1 fruit fly cellular context compared by ENCODE assay signal in the genomic region with DNA sequence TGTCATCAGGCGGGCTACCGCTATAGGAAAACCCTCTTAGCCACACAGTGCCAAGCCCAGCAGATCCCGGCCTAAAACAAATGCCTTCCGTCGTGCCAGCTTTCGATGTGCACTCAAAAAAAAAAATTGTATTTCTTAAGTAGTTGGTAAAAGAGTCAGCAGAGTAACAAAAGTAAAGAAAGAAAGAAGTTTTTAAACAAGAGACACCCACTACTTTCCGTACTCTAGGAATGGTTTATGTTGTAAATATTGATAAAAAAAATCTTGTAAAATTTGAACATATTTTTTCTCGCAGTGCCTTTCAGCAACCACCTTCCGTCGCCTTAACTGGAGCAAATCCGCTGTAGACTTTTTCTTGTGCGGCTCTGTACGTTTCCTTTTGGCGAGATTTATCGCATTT.
TF ChIP-seq lines count a peak whose summit lies in the region.

No protein-coding gene starts in this region.

TF ChIP-seq in whole organism, embryonic, 481 proteins besides CTCF, POLR2A, EP300 and RAD21 (continued from another document):
- TF ChIP-seq CG9876 (GFP tag; optimal IDR thresholded peaks at IDR 0.05; lab: Kevin White, UChicago), result no peak
- TF ChIP-seq CG8478 (optimal IDR thresholded peaks at IDR 0.05; lab: Kevin White, UChicago), result no peak
- TF ChIP-seq CG17568 (GFP tag; optimal IDR thresholded peaks at IDR 0.05; lab: Kevin White, UChicago), result peak; percentile 6
- no peak for TF ChIP-seq CG1792 (GFP tag; optimal IDR thresholded peaks at IDR 0.05; lab: Kevin White, UChicago)
- TF ChIP-seq lola (GFP tag; optimal IDR thresholded peaks at IDR 0.05; lab: Kevin White, UChicago), result peak in 1 of 3 experiments; percentile 31
- 0 out of 3 replicates have a peak, but pooled peaks have one; percentile 23 for TF ChIP-seq Mrtf (GFP tag; IDR thresholded peaks at IDR 0.05; lab: Robert Waterston, UW)
- TF ChIP-seq CG12391 (tag; optimal IDR thresholded peaks at IDR 0.05; lab: Kevin White, UChicago), result peak; percentile 55
- TF ChIP-seq yki (optimal IDR thresholded peaks at IDR 0.05; lab: Kevin White, UChicago), result no peak
- no peak for TF ChIP-seq ap (GFP tag; IDR thresholded peaks at IDR 0.05; lab: Robert Waterston, UW)
- no peak for TF ChIP-seq dati (GFP tag; IDR thresholded peaks at IDR 0.05; lab: Robert Waterston, UW)
